Worm (Caenorhabditis elegans) whole organism, L2 larva: ENCODE data around the gene sftb-1.

Source experiments
- C34F6.9 ChIP-seq: fragments of 150-350 bp; optimal IDR thresholded peaks from 2 replicates; lab custom pipeline; 2014; ENCODE audit warnings: missing biosample characterization, missing genetic modification characterization
- R02D3.7 ChIP-seq: fragments of 150-350 bp; optimal IDR thresholded peaks from 2 replicates; lab custom pipeline; 2014; ENCODE audit warnings: missing biosample characterization, missing genetic modification characterization
- crh-2 ChIP-seq: sonication (generic microtip); optimal IDR thresholded peaks from 2 replicates; lab custom pipeline; 2017; ENCODE audit warnings: missing biosample characterization, missing genetic modification characterization
- elt-3 ChIP-seq: sonication (generic microtip); optimal IDR thresholded peaks from 2 replicates; lab custom pipeline; 2017; ENCODE audit warnings: missing biosample characterization, missing genetic modification characterization
- lsy-2 ChIP-seq, 2 experiments: fragments of 150-350 bp in 1 of 2; sonication (generic microtip) in 1 of 2; optimal IDR thresholded peaks; 2 replicates each; lab custom pipeline; 2014 to 2017; ENCODE audit warnings: missing biosample characterization in 2 of 2, missing genetic modification characterization in 2 of 2
- mbf-1 ChIP-seq: sonication (generic microtip); optimal IDR thresholded peaks from 2 replicates; lab custom pipeline; 2017; ENCODE audit warnings: missing biosample characterization, missing genetic modification characterization
- mdl-1 ChIP-seq, 2 experiments: fragments of 150-350 bp in 1 of 2; sonication (generic microtip) in 1 of 2; optimal IDR thresholded peaks; 2 replicates each; lab custom pipeline; 2017; ENCODE audit warnings: missing biosample characterization in 2 of 2, missing genetic modification characterization in 2 of 2
- ztf-4 ChIP-seq: fragments of 150-350 bp; optimal IDR thresholded peaks from 2 replicates; lab custom pipeline; 2014; ENCODE audit warnings: missing biosample characterization, missing genetic modification characterization

The sftb-1 gene

DNA sequence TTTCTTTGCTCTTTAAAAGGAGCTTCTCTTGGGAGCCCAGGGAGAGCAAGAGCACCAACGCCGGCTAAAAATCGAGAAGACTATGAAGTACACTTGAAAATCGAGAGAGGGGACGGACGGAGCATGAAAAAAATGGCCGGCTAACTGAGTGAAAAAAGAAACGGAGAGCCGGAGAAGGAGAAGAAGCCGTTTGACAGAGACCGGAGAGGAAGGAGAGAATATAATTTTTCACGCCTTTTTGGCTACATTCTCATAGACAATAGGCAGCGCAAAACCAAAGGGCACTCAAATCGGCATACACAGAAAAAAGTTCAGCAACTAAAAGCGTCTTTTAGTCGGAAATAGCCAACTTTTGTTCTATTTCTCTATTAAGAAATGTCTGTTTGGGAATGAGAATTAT, 47.5 kb downstream of the sftb-1 start:
- TF ChIP-seq elt-3 (tag; lab: Kevin White, UChicago) (no peak), mdl-1 (tag; optimal IDR thresholded peaks at IDR 0.05; lab: Kevin White, UChicago) (peak in 1 of 2 experiments; percentile 16)
- TF ChIP-seq, all 48 proteins: peak for 1

- peak in 1 of 2 experiments; percentile 27 for TF ChIP-seq lsy-2 (tag; optimal IDR thresholded peaks at IDR 0.05; lab: Kevin White, UChicago)
- peak; percentile 5 for TF ChIP-seq crh-2
- no peak for TF ChIP-seq ztf-4 (tag; lab: Kevin White, UChicago)
- no peak for TF ChIP-seq R02D3.7 (tag; lab: Kevin White, UChicago)
- TF ChIP-seq C34F6.9 (tag; lab: Kevin White, UChicago), result peak; percentile 39
- TF ChIP-seq mbf-1 (tag; lab: Kevin White, UChicago), result no peak
These were observed 48.2 kb downstream of the sftb-1 start for ce11 chrIII:4220864-4221263.
